In the genomic region with DNA sequence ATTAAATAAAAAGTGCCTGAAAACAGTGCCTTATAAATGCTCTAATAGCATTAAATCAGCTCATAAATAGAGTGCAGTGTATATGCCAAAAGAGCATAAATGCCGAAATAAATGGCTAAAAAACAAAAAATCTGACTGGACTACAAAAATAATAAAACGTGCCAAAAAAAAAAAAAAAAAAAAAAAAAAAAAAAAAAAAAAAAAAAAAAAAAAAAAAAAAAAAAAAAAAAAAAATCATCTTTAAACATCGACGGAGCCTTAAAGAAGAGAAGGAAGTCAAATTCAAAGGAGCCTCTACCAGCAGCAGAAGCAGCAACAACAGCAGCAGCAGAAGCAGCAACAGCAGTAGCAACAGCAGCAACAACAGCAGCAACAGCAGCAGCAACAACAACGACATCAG, we compare ENCODE assay signal across 2 fruit fly cellular contexts.
TF ChIP-seq lines count a peak whose summit lies in the region.

No protein-coding gene starts in this region.

TF ChIP-seq in whole organism, prepupa, 60 proteins besides CTCF, POLR2A, EP300 and RAD21:
- TF ChIP-seq CG6163 (GFP tag; IDR thresholded peaks at IDR 0.05; lab: Robert Waterston, UW), result peak; percentile 70; the same call in 2 of the 3 replicates
- TF ChIP-seq eg (GFP tag; IDR thresholded peaks at IDR 0.05; lab: Robert Waterston, UW), result 0 out of 3 replicates have a peak, but pooled peaks have one; percentile 24
- peak; percentile 75 for TF ChIP-seq CG8119 (GFP tag; IDR thresholded peaks at IDR 0.05; lab: Robert Waterston, UW)
TF ChIP-seq in whole organism, prepupa: peak in this region for 3; not testable (repeated sequence) for 57.

TF ChIP-seq in whole organism, pupa, 21 proteins besides CTCF, POLR2A, EP300 and RAD21:
- TF ChIP-seq CG32121 (GFP tag; IDR thresholded peaks at IDR 0.05; lab: Robert Waterston, UW) (peak; percentile 78), CG4496 (GFP tag; IDR thresholded peaks at IDR 0.05; lab: Robert Waterston, UW) (peak; percentile 54; the same call in 2 of the 3 replicates)
TF ChIP-seq in whole organism, pupa: peak in this region for 2; not testable (repeated sequence) for 19.
